Worm (Caenorhabditis elegans) whole organism, L1 larva: ENCODE data around the gene nhx-2.

Experiments used
- C04F5.9 ChIP-seq: sonication (generic microtip); optimal IDR thresholded peaks from 2 replicates; lab custom pipeline; 2016; ENCODE audit warnings: missing genetic modification characterization, missing compliant biosample characterization
- C16A3.4 ChIP-seq: fragments of 150-350 bp; optimal IDR thresholded peaks from 2 replicates; lab custom pipeline; 2014; ENCODE audit warnings: missing biosample characterization, missing genetic modification characterization
- alr-1 ChIP-seq: fragments of 200-800 bp; sonication (Bioruptor generic); optimal IDR thresholded peaks from 2 replicates; lab custom pipeline; 2018; ENCODE audit warnings: borderline replicate concordance, mild to moderate bottlenecking, missing genetic modification characterization, missing compliant biosample characterization
- aly-2 ChIP-seq: fragments of 150-350 bp; optimal IDR thresholded peaks from 2 replicates; lab custom pipeline; 2014; ENCODE audit warnings: missing biosample characterization, missing genetic modification characterization
- egl-13 ChIP-seq: sonication (generic microtip); optimal IDR thresholded peaks from 2 replicates; lab custom pipeline; 2016; ENCODE audit warnings: missing genotype, missing genetic modification reagents, missing genetic modification characterization, missing compliant biosample characterization
- elt-2 ChIP-seq: sonication (generic microtip); optimal IDR thresholded peaks from 2 replicates; lab custom pipeline; 2016; ENCODE audit warnings: missing genetic modification characterization, mild to moderate bottlenecking, inconsistent platforms, missing compliant biosample characterization, missing genetic modification reagents
- fkh-10 ChIP-seq: sonication (generic microtip); optimal IDR thresholded peaks from 2 replicates; lab custom pipeline; 2017; ENCODE audit warnings: missing biosample characterization, missing genetic modification reagents, missing genetic modification characterization
- lin-15B ChIP-seq: fragments of 150-350 bp; sonication (generic microtip); optimal IDR thresholded peaks from 3 replicates; lab custom pipeline; 2014; ENCODE audit warnings: missing biosample characterization, missing genetic modification characterization
- nhr-11 ChIP-seq: fragments of 150-350 bp; optimal IDR thresholded peaks from 2 replicates; lab custom pipeline; 2014; ENCODE audit warnings: missing biosample characterization, missing genetic modification characterization
- nhr-90 ChIP-seq: sonication (generic microtip); optimal IDR thresholded peaks from 2 replicates; lab custom pipeline; 2016; ENCODE audit warnings: mild to moderate bottlenecking, missing genetic modification characterization, missing compliant biosample characterization; ENCODE audit not compliant: poor library complexity
- skn-1 ChIP-seq: fragments of 150-350 bp; optimal IDR thresholded peaks from 2 replicates; lab custom pipeline; 2014; ENCODE audit warnings: missing biosample characterization, missing genetic modification characterization
- snpc-4 ChIP-seq: fragments of 150-350 bp; optimal IDR thresholded peaks from 2 replicates; lab custom pipeline; 2014; ENCODE audit warnings: missing biosample characterization, missing genetic modification characterization
- unc-62 ChIP-seq: fragments of 150-350 bp; optimal IDR thresholded peaks from 2 replicates; lab custom pipeline; 2014; ENCODE audit warnings: missing biosample characterization, missing genetic modification reagents, missing genetic modification characterization

DNA sequence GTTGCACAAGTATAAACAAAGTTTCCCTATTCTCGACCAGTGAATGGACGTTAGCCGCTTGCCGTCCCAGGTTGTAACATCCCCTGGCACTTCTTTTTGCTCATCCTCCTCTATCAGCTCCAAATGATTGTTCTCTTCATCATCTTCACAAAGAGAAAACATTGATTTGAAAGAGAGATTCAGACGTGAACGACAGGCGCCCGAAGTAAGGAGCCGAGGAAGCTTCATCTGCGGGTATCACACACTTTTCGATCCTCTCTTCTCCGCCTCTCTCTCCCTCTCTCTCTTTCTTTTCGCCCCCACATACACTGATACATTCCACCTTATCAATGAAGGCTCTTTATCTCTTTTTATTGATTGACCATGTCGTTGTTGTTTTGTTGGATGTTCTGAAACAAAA is 29.0 kb upstream of the nhx-2 start:
- TF ChIP-seq nhr-11 (tag; lab: Kevin White, UChicago) = no peak
- no peak for TF ChIP-seq snpc-4 (tag; lab: Kevin White, UChicago)
- TF ChIP-seq C16A3.4 (tag; lab: Kevin White, UChicago) = no peak
- no peak for TF ChIP-seq lin-15B (tag; lab: Kevin White, UChicago)
- no peak for TF ChIP-seq aly-2
- TF ChIP-seq elt-2 = no peak
- TF ChIP-seq fkh-10 (GFP tag; lab: Kevin White, UChicago) = no peak
- no peak for TF ChIP-seq skn-1 (tag; lab: Kevin White, UChicago)
- TF ChIP-seq unc-62 = no peak
- TF ChIP-seq alr-1 (tag; lab: Kevin White, UChicago) = no peak
- no peak for TF ChIP-seq egl-13 (tag; lab: Kevin White, UChicago)
- TF ChIP-seq nhr-90 (tag; lab: Kevin White, UChicago) = no peak
- no peak for TF ChIP-seq C04F5.9 (tag; lab: Kevin White, UChicago)
